Fruit fly (Drosophila melanogaster) whole organism, prepupa: ENCODE data around the gene Blos2.

ENCODE experiments used
- CG10631 ChIP-seq: fragments of 200-800 bp; sonication (Bioruptor generic); optimal IDR thresholded peaks from 2 replicates; lab custom pipeline; 2016; ENCODE audit warnings: missing biosample characterization, missing genetic modification characterization
- CG11762 ChIP-seq: fragments of 200-800 bp; sonication (Bioruptor generic); optimal IDR thresholded peaks from 3 replicates; lab custom pipeline; 2016; ENCODE audit warnings: missing biosample characterization, missing genetic modification characterization; ENCODE audit not compliant: insufficient read depth
- CG3919 ChIP-seq: fragments of 200-800 bp; sonication (Bioruptor generic); optimal IDR thresholded peaks from 3 replicates; lab custom pipeline; 2016; ENCODE audit warnings: missing biosample characterization, missing genetic modification characterization
- CG7368 ChIP-seq: fragments of 200-800 bp; sonication (Bioruptor generic); optimal IDR thresholded peaks from 3 replicates; lab custom pipeline; 2016; ENCODE audit warnings: missing biosample characterization, missing genetic modification characterization
- CG8632 ChIP-seq: fragments of 200-800 bp; sonication (Bioruptor generic); optimal IDR thresholded peaks from 3 replicates; lab custom pipeline; 2016; ENCODE audit warnings: missing biosample characterization, missing genetic modification characterization
- Gug ChIP-seq: fragments of 200-800 bp; sonication (Bioruptor generic); IDR thresholded peaks from 2 replicates; pipeline ENCODE4 v1.3.6; 2022; ENCODE audit warnings: missing biosample characterization, missing genetic modification characterization
- OdsH ChIP-seq: fragments of 200-800 bp; sonication (Bioruptor generic); optimal IDR thresholded peaks from 3 replicates; lab custom pipeline; 2016; ENCODE audit warnings: missing biosample characterization, missing genetic modification characterization
- achi ChIP-seq: fragments of 200-800 bp; sonication (Bioruptor generic); optimal IDR thresholded peaks from 3 replicates; lab custom pipeline; 2016; ENCODE audit warnings: missing biosample characterization, missing genetic modification characterization
- dac ChIP-seq: fragments of 200-800 bp; sonication (Bioruptor generic); optimal IDR thresholded peaks from 2 replicates; lab custom pipeline; 2017; ENCODE audit warnings: missing biosample characterization, mild to moderate bottlenecking, missing genetic modification characterization
- eg ChIP-seq: fragments of 200-800 bp; sonication (Bioruptor generic); IDR thresholded peaks from 3 replicates; pipeline ENCODE4 v1.3.6; 2022; ENCODE audit warnings: missing biosample characterization, missing genetic modification characterization
- fkh ChIP-seq: fragments of 200-800 bp; sonication (Bioruptor generic); optimal IDR thresholded peaks from 3 replicates; lab custom pipeline; 2017; ENCODE audit warnings: missing biosample characterization, mild to moderate bottlenecking, missing genetic modification characterization, moderate library complexity
- lz ChIP-seq: fragments of 200-800 bp; sonication (Bioruptor generic); optimal IDR thresholded peaks from 3 replicates; lab custom pipeline; 2016; ENCODE audit warnings: missing biosample characterization, missing genetic modification characterization

- TF ChIP-seq CG7368 (GFP tag; lab: Kevin White, UChicago) = no peak
- no peak for TF ChIP-seq lz (GFP tag; lab: Kevin White, UChicago)
- no peak for TF ChIP-seq achi (GFP tag; lab: Kevin White, UChicago)
- no peak for TF ChIP-seq OdsH
- TF ChIP-seq CG11762 = no peak
- no peak for TF ChIP-seq eg (GFP tag; lab: Robert Waterston, UW)
- TF ChIP-seq CG8632 (GFP tag; lab: Kevin White, UChicago) = no peak
- TF ChIP-seq CG3919 = no peak
- no peak for TF ChIP-seq Gug (GFP tag; lab: Robert Waterston, UW)
- no peak for TF ChIP-seq fkh (GFP tag; lab: Kevin White, UChicago)
- no peak for TF ChIP-seq CG10631 (GFP tag; lab: Kevin White, UChicago)
- no peak for TF ChIP-seq dac (GFP tag; lab: Kevin White, UChicago)
Observed at dm6 chr3L:11083605-11084004, 22.2 kb downstream of the Blos2 start.
